Fruit fly (Drosophila melanogaster) S2 (cell line): ENCODE measurements around the gene CG10232.

Experiments used
- CG8478 ChIP-seq: fragments of >200 bp; optimal IDR thresholded peaks from 2 replicates; lab custom pipeline; 2018
- CTCF ChIP-seq, 2 experiments: fragments of >200 bp; optimal IDR thresholded peaks; 2 replicates each; lab custom pipeline; 2018

The CG10232 gene

dm6 chr3R:23685955-23686354, 35.5 kb downstream of the CG10232 start, which contains the start of gene SPE:
Gene SPE, plus strand, starts transcription at chr3R:23686255.
- TF ChIP-seq CG8478 (lab: Kevin White, UChicago) (no peak), CTCF (optimal IDR thresholded peaks at IDR 0.05; lab: Kevin White, UChicago) (no peak)

DNA sequence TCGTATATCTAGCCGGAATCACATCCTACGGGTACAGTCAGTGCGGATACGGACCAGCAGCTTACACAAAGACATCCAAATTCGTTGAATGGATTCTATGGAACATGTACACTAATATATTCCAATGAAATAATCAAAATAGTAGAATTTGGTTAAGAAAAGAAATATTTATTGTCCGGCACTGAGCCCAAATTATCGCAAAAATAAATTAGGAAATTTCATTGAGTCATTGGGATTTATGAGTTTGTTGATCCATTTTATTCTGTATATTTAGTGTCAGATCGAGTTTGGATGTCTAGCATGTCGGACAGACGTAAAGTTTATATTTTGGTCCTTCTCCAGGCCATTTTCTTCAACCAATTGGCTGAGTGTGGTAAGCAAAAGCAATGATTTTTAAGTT, 37.7 kb downstream of the CG10232 start, which contains the start of gene CG18754:
TSS of gene CG18754 (plus strand) at position 301 of the 400 bp plus-strand sequence.
- no peak for TF ChIP-seq CTCF (optimal IDR thresholded peaks at IDR 0.05; lab: Kevin White, UChicago)
- TF ChIP-seq CG8478 (lab: Kevin White, UChicago), result no peak

DNA sequence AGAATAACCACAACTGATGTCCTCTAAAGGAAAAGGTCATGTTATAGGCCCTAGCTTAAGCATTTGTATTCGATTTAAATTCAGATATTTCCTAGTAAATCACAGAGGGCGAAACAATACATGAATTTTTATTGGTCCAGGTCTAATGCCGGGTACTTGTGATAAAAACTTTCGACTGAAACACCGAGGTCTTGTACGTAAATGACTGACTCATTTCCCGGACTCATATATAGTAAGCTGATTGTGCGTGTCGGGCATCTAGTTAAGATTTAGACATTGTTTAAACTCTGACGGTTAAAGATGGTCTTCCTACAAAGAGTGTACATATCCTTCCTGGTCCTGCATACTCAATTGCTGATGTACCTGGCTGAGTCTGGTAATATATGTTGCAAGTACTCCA, 39.2 kb downstream of the CG10232 start, which contains the start of gene CG16710:
TSS of gene CG16710 (plus strand) at position 301 of the 400 bp plus-strand sequence.
- TF ChIP-seq CTCF (optimal IDR thresholded peaks at IDR 0.05; lab: Kevin White, UChicago), result no peak
- TF ChIP-seq CG8478 (lab: Kevin White, UChicago), result no peak

dm6 chr3R:23679911-23680336, 41.5 kb downstream of the CG10232 start, which contains the start of gene eIF3d1:
Gene eIF3d1, plus strand, starts transcription at chr3R:23680039.
- peak; percentile 95 to 96 for TF ChIP-seq CTCF (optimal IDR thresholded peaks at IDR 0.05; lab: Kevin White, UChicago)
- TF ChIP-seq CG8478 (lab: Kevin White, UChicago), result no peak

DNA sequence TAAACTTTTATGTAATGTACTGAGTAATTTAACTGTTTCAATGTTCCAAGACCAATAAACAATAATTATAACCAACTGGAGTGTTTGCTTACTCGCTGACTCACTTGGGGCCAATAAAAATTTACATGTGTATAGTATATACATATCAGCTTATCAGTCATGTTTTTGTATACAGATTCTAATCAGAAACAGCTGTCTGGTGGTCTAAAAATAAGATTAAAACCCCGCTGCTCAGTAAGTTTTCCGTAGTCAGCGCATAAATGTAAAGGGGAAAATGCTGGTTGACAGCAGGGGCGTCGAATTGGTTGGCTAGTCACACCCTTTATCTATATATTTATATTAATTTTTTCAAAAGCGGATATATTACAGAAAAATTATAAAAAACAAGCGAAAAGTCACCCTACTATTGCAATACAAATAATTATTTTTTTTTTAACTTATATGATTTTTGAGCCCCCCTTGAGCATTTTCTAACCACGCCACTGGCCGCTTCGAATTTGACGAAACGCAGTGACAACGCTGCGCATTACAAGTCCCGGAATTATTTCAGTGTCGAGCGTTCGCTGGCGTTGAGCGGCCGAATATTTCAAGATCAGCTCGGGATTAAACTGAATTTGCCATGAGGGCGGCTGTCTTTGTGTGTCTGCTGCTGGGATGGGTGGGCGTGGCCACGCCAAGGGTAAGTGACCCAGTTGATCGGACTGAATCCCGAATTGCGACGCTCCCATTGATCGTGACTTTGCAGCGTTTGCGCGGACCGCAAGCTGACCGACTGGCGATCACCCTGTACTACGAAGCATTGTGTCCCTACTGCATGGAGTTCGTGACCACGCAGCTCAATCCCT, 42.9 kb downstream of the CG10232 start, which contains the start of gene GILT2:
TSS of gene GILT2 (plus strand) at position 547 of the 845 bp plus-strand sequence.
- TF ChIP-seq CTCF (optimal IDR thresholded peaks at IDR 0.05; lab: Kevin White, UChicago), result no peak
- no peak for TF ChIP-seq CG8478 (lab: Kevin White, UChicago)

- TF ChIP-seq CG8478 (lab: Kevin White, UChicago) (no peak), CTCF (optimal IDR thresholded peaks at IDR 0.05; lab: Kevin White, UChicago) (no peak)
Observed at dm6 chr3R:23677058-23677457, 44.4 kb downstream of the CG10232 start, which contains the start of gene GILT3. Gene GILT3, plus strand, starts transcription at chr3R:23677358.

dm6 chr3R:23675646-23676045, 45.8 kb downstream of the CG10232 start:
- no peak for TF ChIP-seq CTCF (optimal IDR thresholded peaks at IDR 0.05; lab: Kevin White, UChicago)
- TF ChIP-seq CG8478 (lab: Kevin White, UChicago), result no peak

DNA sequence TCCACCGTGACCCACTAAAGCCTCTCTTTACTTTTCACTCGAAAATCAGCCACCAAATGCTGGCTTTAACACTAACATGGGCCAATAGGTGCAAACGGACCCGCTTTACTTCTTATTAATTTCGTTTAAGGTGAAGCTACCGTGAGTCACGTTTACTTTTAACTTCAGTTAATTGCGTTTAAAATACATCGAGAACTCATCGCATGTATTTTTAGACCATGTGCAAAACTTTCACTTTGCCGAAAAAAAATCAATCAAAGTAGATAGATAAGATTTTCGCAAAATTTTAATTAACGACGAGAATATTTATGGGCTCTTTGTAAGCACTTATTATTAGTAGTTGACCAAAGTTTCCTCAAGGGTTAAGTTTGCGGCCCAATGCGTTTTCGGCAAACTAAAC, 47.1 kb downstream of the CG10232 start:
- no peak for TF ChIP-seq CG8478 (lab: Kevin White, UChicago)
- TF ChIP-seq CTCF (optimal IDR thresholded peaks at IDR 0.05; lab: Kevin White, UChicago), result no peak

dm6 chr3R:23673084-23673483, 48.3 kb downstream of the CG10232 start:
- TF ChIP-seq CG8478 (lab: Kevin White, UChicago) (no peak), CTCF (optimal IDR thresholded peaks at IDR 0.05; lab: Kevin White, UChicago) (no peak)

DNA sequence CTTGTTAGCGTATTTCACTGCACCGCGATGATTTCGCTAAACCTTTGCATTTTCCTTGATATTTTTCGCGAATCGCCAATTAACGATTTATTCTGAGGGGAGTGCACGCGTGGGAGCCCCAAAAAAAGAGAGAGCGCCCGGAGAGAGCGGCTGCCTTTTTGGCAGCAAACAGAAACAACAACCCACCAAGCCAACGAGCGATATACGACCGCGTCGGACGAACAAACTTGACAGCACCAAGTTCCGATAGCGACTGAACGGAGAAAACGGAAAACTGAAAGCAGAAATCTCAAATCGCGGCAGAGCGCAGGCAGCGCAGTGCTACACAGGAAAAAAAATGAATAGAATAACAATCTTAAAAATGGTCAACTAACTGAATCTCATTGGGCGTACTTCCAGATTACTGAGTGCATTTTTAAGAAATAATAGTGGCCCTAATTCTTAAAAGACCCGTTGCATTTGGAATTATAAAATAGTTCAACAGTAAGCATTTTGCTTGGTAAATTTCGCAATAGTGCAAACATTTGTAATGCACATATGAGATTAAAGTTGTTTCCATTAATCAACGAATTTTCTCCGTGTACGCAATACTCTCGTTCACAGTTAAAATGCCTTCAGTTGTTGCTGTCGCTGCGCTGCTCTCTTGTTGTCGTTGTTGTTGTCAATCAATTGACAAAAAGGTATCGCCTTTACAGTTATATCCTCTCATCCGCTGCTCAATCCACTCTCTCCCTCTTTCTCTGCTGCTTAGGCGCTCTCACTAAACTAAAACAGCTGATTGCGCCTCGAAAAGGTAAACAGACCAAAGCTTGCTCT, 51.8 kb downstream of the CG10232 start, which contains the start of gene CG31145:
TSS of gene CG31145 (minus strand) at position 259 of the 816 bp plus-strand sequence.
- TF ChIP-seq CTCF (optimal IDR thresholded peaks at IDR 0.05; lab: Kevin White, UChicago) (no peak), CG8478 (lab: Kevin White, UChicago) (no peak)
